Worm (Caenorhabditis elegans) whole organism, young adult: Measurements from ENCODE around the gene Y73B6BL.47.

Experiments used
- B0261.1 ChIP-seq: sonication (generic microtip); optimal IDR thresholded peaks from 2 replicates; lab custom pipeline; 2016; ENCODE audit warnings: mild to moderate bottlenecking, missing genetic modification characterization, moderate library complexity, missing compliant biosample characterization
- F10E7.11 ChIP-seq: sonication (generic microtip); optimal IDR thresholded peaks from 2 replicates; lab custom pipeline; 2017; ENCODE audit warnings: mild to moderate bottlenecking, missing genetic modification characterization, moderate library complexity, missing compliant biosample characterization
- F49E8.2 ChIP-seq: sonication (generic microtip); optimal IDR thresholded peaks from 3 replicates; lab custom pipeline; 2017; ENCODE audit warnings: missing genetic modification characterization, mild to moderate bottlenecking, missing compliant biosample characterization, antibody characterized with exemption, moderate library complexity; ENCODE audit not compliant: insufficient read depth
- F52B5.7 ChIP-seq: sonication (generic microtip); optimal IDR thresholded peaks from 2 replicates; lab custom pipeline; 2016; ENCODE audit warnings: mild to moderate bottlenecking, missing genetic modification characterization, missing compliant biosample characterization
- F57A8.1 ChIP-seq: fragments of 200-800 bp; sonication (Bioruptor generic); optimal IDR thresholded peaks from 2 replicates; lab custom pipeline; 2018; ENCODE audit warnings: mild to moderate bottlenecking, missing genetic modification characterization, moderate library complexity, missing compliant biosample characterization
- F57C9.4 ChIP-seq: sonication (generic microtip); optimal IDR thresholded peaks from 2 replicates; lab custom pipeline; 2017; ENCODE audit warnings: mild to moderate bottlenecking, missing genetic modification characterization, missing compliant biosample characterization
- K11D2.4 ChIP-seq: fragments of 200-800 bp; sonication (Bioruptor generic); IDR thresholded peaks from 2 replicates; pipeline ENCODE4 v1.3.6; 2022; ENCODE audit warnings: missing genetic modification reagents, missing genetic modification characterization, missing compliant biosample characterization
- Y56A3A.18 ChIP-seq: fragments of 200-800 bp; sonication (Bioruptor generic); IDR thresholded peaks from 2 replicates; pipeline ENCODE4 v1.3.6; 2022; ENCODE audit warnings: missing genetic modification reagents, missing genetic modification characterization, missing compliant biosample characterization
- Y67H2A.10 ChIP-seq: fragments of 200-800 bp; sonication (Bioruptor generic); conservative IDR thresholded peaks from 2 replicates; pipeline ENCODE4 v1.3.6; 2022; ENCODE audit warnings: missing genetic modification reagents, missing genetic modification characterization, missing compliant biosample characterization
- Y95B8A.8 ChIP-seq: fragments of 200-800 bp; sonication (Bioruptor generic); IDR thresholded peaks from 2 replicates; pipeline ENCODE4 v1.3.6; 2022; ENCODE audit warnings: missing genetic modification reagents, missing genetic modification characterization, missing compliant biosample characterization
- atf-7 ChIP-seq: sonication (generic microtip); optimal IDR thresholded peaks from 2 replicates; lab custom pipeline; 2017; ENCODE audit warnings: mild to moderate bottlenecking, missing genetic modification characterization, missing compliant biosample characterization
- attf-3 ChIP-seq: fragments of 200-800 bp; sonication (Bioruptor generic); conservative IDR thresholded peaks from 2 replicates; pipeline ENCODE4 v1.3.6; 2022; ENCODE audit warnings: missing genetic modification reagents, missing genetic modification characterization, missing compliant biosample characterization
- ccch-3 ChIP-seq: fragments of 200-800 bp; sonication (Bioruptor generic); optimal IDR thresholded peaks from 2 replicates; lab custom pipeline; 2018; ENCODE audit warnings: mild to moderate bottlenecking, missing genetic modification characterization, missing compliant biosample characterization
- cebp-1 ChIP-seq, 2 experiments: fragments of 200-800 bp in 1 of 2; sonication (Bioruptor generic) in 1 of 2; sonication (generic microtip) in 1 of 2; IDR thresholded peaks in 1 of 2; optimal IDR thresholded peaks in 1 of 2; 2 replicates each; pipeline versions ENCODE4 v1.3.6 to Lab custom; 2017 to 2022; ENCODE audit warnings: missing compliant biosample characterization in 2 of 2, missing genetic modification characterization in 2 of 2, mild to moderate bottlenecking in 1 of 2, missing genetic modification reagents in 1 of 2, moderate library complexity in 1 of 2
- ceh-100 ChIP-seq: fragments of 200-800 bp; sonication (Bioruptor generic); IDR thresholded peaks from 2 replicates; pipeline ENCODE4 v1.3.6; 2022; ENCODE audit warnings: missing genetic modification reagents, missing genetic modification characterization, missing compliant biosample characterization
- ceh-79 ChIP-seq: sonication (generic microtip); optimal IDR thresholded peaks from 2 replicates; lab custom pipeline; 2017; ENCODE audit warnings: mild to moderate bottlenecking, missing genetic modification characterization, missing compliant biosample characterization
- dpff-1 ChIP-seq: sonication (generic microtip); optimal IDR thresholded peaks from 2 replicates; lab custom pipeline; 2017; ENCODE audit warnings: mild to moderate bottlenecking, missing genetic modification characterization, missing compliant biosample characterization
- dpl-1 ChIP-seq: fragments of 150-350 bp; optimal IDR thresholded peaks from 2 replicates; lab custom pipeline; 2014; ENCODE audit warnings: missing biosample characterization, missing genetic modification reagents, missing genetic modification characterization
- egl-18 ChIP-seq: fragments of 200-800 bp; sonication (Bioruptor generic); IDR thresholded peaks from 2 replicates; pipeline ENCODE4 v1.3.6; 2022; ENCODE audit warnings: missing genetic modification reagents, missing genetic modification characterization, missing compliant biosample characterization
- gei-17 ChIP-seq: fragments of 200-800 bp; sonication (Bioruptor generic); optimal IDR thresholded peaks from 2 replicates; lab custom pipeline; 2018; ENCODE audit warnings: mild to moderate bottlenecking, missing genetic modification characterization, missing compliant biosample characterization
- hlh-12 ChIP-seq: sonication (generic microtip); optimal IDR thresholded peaks from 2 replicates; lab custom pipeline; 2016; ENCODE audit warnings: missing genetic modification characterization, missing compliant biosample characterization
- hmg-1.2 ChIP-seq: fragments of 200-800 bp; sonication (Bioruptor generic); IDR thresholded peaks from 2 replicates; pipeline ENCODE4 v1.3.6; 2022; ENCODE audit warnings: missing genetic modification reagents, missing genetic modification characterization, missing compliant biosample characterization
- hsf-1 ChIP-seq: fragments of 200-800 bp; sonication (Bioruptor generic); IDR thresholded peaks from 2 replicates; pipeline ENCODE4 v1.3.6; 2022; ENCODE audit warnings: missing genetic modification reagents, missing genetic modification characterization, missing compliant biosample characterization
- lag-1 ChIP-seq: fragments of 200-800 bp; sonication (Bioruptor generic); IDR thresholded peaks from 2 replicates; pipeline ENCODE4 v1.3.6; 2022; ENCODE audit warnings: missing genetic modification reagents, missing genetic modification characterization, missing compliant biosample characterization
- let-526 ChIP-seq: fragments of 200-800 bp; sonication (Bioruptor generic); IDR thresholded peaks from 2 replicates; pipeline ENCODE4 v1.3.6; 2022; ENCODE audit warnings: missing genetic modification reagents, missing genetic modification characterization, missing compliant biosample characterization
- let-607 ChIP-seq, 2 experiments: fragments of 200-800 bp in 1 of 2; sonication (Bioruptor generic) in 1 of 2; sonication (generic microtip) in 1 of 2; optimal IDR thresholded peaks; 2 replicates each; lab custom pipeline; 2016 to 2018; ENCODE audit warnings: mild to moderate bottlenecking in 2 of 2, missing compliant biosample characterization in 2 of 2, missing genetic modification characterization in 2 of 2, moderate library complexity in 2 of 2, missing genotype in 1 of 2
- lin-26 ChIP-seq: fragments of 200-800 bp; sonication (Bioruptor generic); IDR thresholded peaks from 2 replicates; pipeline ENCODE4 v1.3.6; 2022; ENCODE audit warnings: missing genetic modification reagents, missing genetic modification characterization, missing compliant biosample characterization
- lin-35 ChIP-seq, 3 experiments: fragments of 150-350 bp in 2 of 3; sonication (generic microtip) in 1 of 3; optimal IDR thresholded peaks; 2 replicates each; lab custom pipeline; 2014 to 2018; ENCODE audit warnings: missing biosample characterization in 3 of 3, missing genetic modification characterization in 3 of 3, missing genetic modification reagents in 3 of 3
- lin-40 ChIP-seq: sonication (generic microtip); optimal IDR thresholded peaks from 2 replicates; lab custom pipeline; 2016; ENCODE audit warnings: missing genetic modification characterization, mild to moderate bottlenecking, missing compliant biosample characterization, missing genotype, missing genetic modification reagents
- lin-54 ChIP-seq: fragments of 200-800 bp; sonication (Bioruptor generic); optimal IDR thresholded peaks from 2 replicates; lab custom pipeline; 2018; ENCODE audit warnings: mild to moderate bottlenecking, missing genetic modification characterization, missing compliant biosample characterization
- madf-10 ChIP-seq: sonication (generic microtip); optimal IDR thresholded peaks from 2 replicates; lab custom pipeline; 2016; ENCODE audit warnings: mild to moderate bottlenecking, missing genetic modification characterization, missing compliant biosample characterization
- madf-3 ChIP-seq: fragments of 200-800 bp; sonication (Bioruptor generic); IDR thresholded peaks from 2 replicates; pipeline ENCODE4 v1.3.6; 2022; ENCODE audit warnings: missing genetic modification reagents, missing genetic modification characterization, missing compliant biosample characterization
- mel-28 ChIP-seq: sonication (generic microtip); optimal IDR thresholded peaks from 2 replicates; lab custom pipeline; 2016; ENCODE audit warnings: borderline replicate concordance, mild to moderate bottlenecking, missing genetic modification characterization, missing compliant biosample characterization
- mes-4 ChIP-seq: sonication (generic microtip); optimal IDR thresholded peaks from 2 replicates; lab custom pipeline; 2016; ENCODE audit warnings: missing genotype, missing genetic modification characterization, missing compliant biosample characterization
- nfyb-1 ChIP-seq: fragments of 200-800 bp; sonication (Bioruptor generic); IDR thresholded peaks from 2 replicates; pipeline ENCODE4 v1.3.6; 2022; ENCODE audit warnings: missing genetic modification reagents, missing genetic modification characterization, missing compliant biosample characterization
- nhr-120 ChIP-seq: fragments of 200-800 bp; sonication (Bioruptor generic); IDR thresholded peaks from 2 replicates; pipeline ENCODE4 v1.3.6; 2022; ENCODE audit warnings: missing genetic modification characterization, missing compliant biosample characterization
- nhr-179 ChIP-seq: sonication (generic microtip); optimal IDR thresholded peaks from 2 replicates; lab custom pipeline; 2016; ENCODE audit warnings: mild to moderate bottlenecking, missing genetic modification characterization, missing compliant biosample characterization
- nhr-90 ChIP-seq: sonication (generic microtip); optimal IDR thresholded peaks from 2 replicates; lab custom pipeline; 2016; ENCODE audit warnings: missing genotype, mild to moderate bottlenecking, missing genetic modification characterization, missing compliant biosample characterization
- pbrm-1 ChIP-seq: fragments of 200-800 bp; sonication (Bioruptor generic); IDR thresholded peaks from 2 replicates; pipeline ENCODE4 v1.3.6; 2022; ENCODE audit warnings: missing genetic modification reagents, missing genetic modification characterization, missing compliant biosample characterization
- pha-4 ChIP-seq: fragments of 150-350 bp; sonication (generic microtip); optimal IDR thresholded peaks from 2 replicates; lab custom pipeline; 2014; ENCODE audit warnings: missing biosample characterization, missing genetic modification reagents, missing genetic modification characterization
- sdz-38 ChIP-seq: sonication (generic microtip); optimal IDR thresholded peaks from 2 replicates; lab custom pipeline; 2016; ENCODE audit warnings: missing genotype, missing genetic modification characterization, missing compliant biosample characterization
- snpc-1.1 ChIP-seq: sonication (generic microtip); optimal IDR thresholded peaks from 2 replicates; lab custom pipeline; 2017; ENCODE audit warnings: missing genetic modification characterization, mild to moderate bottlenecking, missing compliant biosample characterization, antibody characterized with exemption, moderate library complexity, missing genotype, missing genetic modification reagents; ENCODE audit not compliant: insufficient read depth
- snpc-3.4 ChIP-seq: sonication (generic microtip); optimal IDR thresholded peaks from 2 replicates; lab custom pipeline; 2017; ENCODE audit warnings: missing genetic modification characterization, mild to moderate bottlenecking, missing compliant biosample characterization, antibody characterized with exemption, moderate library complexity, missing genotype, missing genetic modification reagents
- tlf-1 ChIP-seq: fragments of 200-800 bp; sonication (Bioruptor generic); optimal IDR thresholded peaks from 2 replicates; lab custom pipeline; 2018; ENCODE audit warnings: mild to moderate bottlenecking, missing genetic modification characterization, missing compliant biosample characterization
- unc-130 ChIP-seq: sonication (generic microtip); optimal IDR thresholded peaks from 2 replicates; lab custom pipeline; 2016; ENCODE audit warnings: missing genetic modification reagents, missing genetic modification characterization, missing compliant biosample characterization
- xnd-1 ChIP-seq: sonication (generic microtip); optimal IDR thresholded peaks from 2 replicates; lab custom pipeline; 2016; ENCODE audit warnings: missing genotype, missing genetic modification reagents, missing genetic modification characterization, missing compliant biosample characterization
- zim-3 ChIP-seq: sonication (generic microtip); optimal IDR thresholded peaks from 2 replicates; lab custom pipeline; 2017; ENCODE audit warnings: mild to moderate bottlenecking, missing genetic modification characterization, moderate library complexity, missing compliant biosample characterization

The Y73B6BL.47 gene

DNA sequence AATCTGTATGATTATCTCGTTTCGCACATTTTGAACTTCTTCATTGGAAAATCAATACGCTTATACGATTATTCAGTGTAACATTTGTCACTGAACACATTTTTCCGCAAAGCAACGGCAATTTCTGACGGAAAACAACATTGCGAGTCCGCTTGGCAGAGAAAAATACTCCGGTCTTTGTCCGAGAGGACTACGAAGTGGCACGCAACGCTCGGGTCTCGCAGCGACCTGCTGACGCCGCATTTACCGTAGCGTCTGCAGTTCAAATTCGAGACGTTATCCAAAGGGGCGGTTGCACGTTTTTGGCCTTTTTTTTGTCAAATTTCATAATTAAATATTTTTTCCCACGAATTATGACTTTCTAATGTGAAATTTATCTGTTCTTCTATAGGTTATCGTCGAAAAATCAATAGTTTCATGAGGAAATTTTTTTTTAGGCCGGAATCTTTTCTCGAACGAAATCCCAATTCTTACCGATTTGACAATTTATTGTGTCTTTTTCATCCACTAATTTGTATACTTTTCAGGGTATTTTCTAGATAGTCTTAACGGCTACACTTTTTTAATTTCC is 38.0 kb upstream of the Y73B6BL.47 start, which contains the start of gene sqd-1 (continued):
- peak; percentile 75 for TF ChIP-seq attf-3 (GFP tag; lab: Robert Waterston, UW)
- TF ChIP-seq F49E8.2: peak; percentile 78
- peak; percentile 83 for TF ChIP-seq snpc-3.4 (tag; lab: Kevin White, UChicago)
- peak; percentile 93 for TF ChIP-seq tlf-1 (GFP tag; lab: Kevin White, UChicago)
- peak; percentile 82 for TF ChIP-seq hmg-1.2 (GFP tag; lab: Robert Waterston, UW)
- TF ChIP-seq let-607 (tag; optimal IDR thresholded peaks at IDR 0.05; lab: Kevin White, UChicago): peak; percentile 84 to 93
- TF ChIP-seq mes-4 (tag; lab: Kevin White, UChicago): no peak
- TF ChIP-seq ceh-79: peak; percentile 52
- peak; percentile 91 for TF ChIP-seq Y56A3A.18
- TF ChIP-seq egl-18: peak; percentile 72; the same call in 1 of the 2 replicates
- TF ChIP-seq gei-17 (GFP tag; lab: Kevin White, UChicago): peak; percentile 75
- no peak for TF ChIP-seq dpff-1 (tag; lab: Kevin White, UChicago)
- no peak for TF ChIP-seq nhr-179 (tag; lab: Kevin White, UChicago)
- TF ChIP-seq pha-4 (tag; lab: Kevin White, UChicago): peak; percentile 47
- peak in 2 of 3 experiments; percentile 67 to 89 for TF ChIP-seq lin-35 (GFP tag; optimal IDR thresholded peaks at IDR 0.05; lab: Kevin White, UChicago)
- no peak for TF ChIP-seq sdz-38
- peak; percentile 92 for TF ChIP-seq lin-54 (GFP tag; lab: Kevin White, UChicago)
- peak; percentile 88 for TF ChIP-seq F52B5.7 (tag; lab: Kevin White, UChicago)
- no peak for TF ChIP-seq ccch-3 (GFP tag; lab: Kevin White, UChicago)
- peak; percentile 96 for TF ChIP-seq pbrm-1 (GFP tag; lab: Robert Waterston, UW)
- peak; percentile 92 for TF ChIP-seq Y95B8A.8
- peak; percentile 73 for TF ChIP-seq cebp-1 (GFP tag; IDR thresholded peaks at IDR 0.05; lab: Robert Waterston, UW)
- peak; percentile 90 for TF ChIP-seq cebp-1 (tag; optimal IDR thresholded peaks at IDR 0.05; lab: Kevin White, UChicago)
- peak; percentile 84 for TF ChIP-seq madf-10 (tag; lab: Kevin White, UChicago)
- TF ChIP-seq madf-3 (GFP tag; lab: Robert Waterston, UW): peak; percentile 91
- TF ChIP-seq lin-40: peak; percentile 96
- TF ChIP-seq zim-3 (tag; lab: Kevin White, UChicago): peak; percentile 89
- peak; percentile 96 for TF ChIP-seq nfyb-1 (GFP tag; lab: Robert Waterston, UW)
- TF ChIP-seq mel-28 (tag; lab: Kevin White, UChicago): no peak
- TF ChIP-seq F57A8.1: no peak
- peak; percentile 71; the same call in 1 of the 2 replicates for TF ChIP-seq lin-26 (GFP tag; lab: Robert Waterston, UW)
- no peak for TF ChIP-seq F10E7.11 (tag; lab: Kevin White, UChicago)
- TF ChIP-seq atf-7 (tag; lab: Kevin White, UChicago): peak; percentile 78
- TF ChIP-seq xnd-1 (tag; lab: Kevin White, UChicago): peak; percentile 54
- peak; percentile 62 for TF ChIP-seq unc-130 (GFP tag; lab: Kevin White, UChicago)
- peak; percentile 16 for TF ChIP-seq nhr-90 (tag; lab: Kevin White, UChicago)
- TF ChIP-seq nhr-120: no peak
- TF ChIP-seq ceh-100 (GFP tag; lab: Robert Waterston, UW): peak; percentile 87
- no peak for TF ChIP-seq hlh-12
- peak; percentile 89 for TF ChIP-seq let-526 (GFP tag; lab: Robert Waterston, UW)
- TF ChIP-seq hsf-1 (GFP tag; lab: Robert Waterston, UW): peak; percentile 76; the same call in 1 of the 2 replicates
- peak; percentile 84 for TF ChIP-seq Y67H2A.10 (GFP tag; lab: Robert Waterston, UW)
- TF ChIP-seq K11D2.4 (GFP tag; lab: Robert Waterston, UW): peak; percentile 93
- peak; percentile 79 for TF ChIP-seq F57C9.4 (tag; lab: Kevin White, UChicago)
- peak; percentile 16 for TF ChIP-seq B0261.1 (tag; lab: Kevin White, UChicago)
- peak; percentile 52 for TF ChIP-seq snpc-1.1
- no peak for TF ChIP-seq lag-1 (GFP tag; lab: Robert Waterston, UW)
- peak; percentile 61 for TF ChIP-seq dpl-1 (GFP tag; lab: Kevin White, UChicago)
